Fruit fly (Drosophila melanogaster) whole organism, larva: ENCODE measurements around the gene CG12061.

Experiments
- noc ChIP-seq: fragments of 200-800 bp; sonication (Bioruptor generic); optimal IDR thresholded peaks from 3 replicates; lab custom pipeline; 2019; ENCODE audit warnings: missing biosample characterization, mild to moderate bottlenecking, missing genetic modification characterization, moderate library complexity

CG12061 gene

dm6 chrX:23035766-23036165 lies at the start of gene CG12061:
Gene CG12061, plus strand, starts transcription at chrX:23036066.
- no peak for TF ChIP-seq noc (tag; lab: Kevin White, UChicago)

DNA sequence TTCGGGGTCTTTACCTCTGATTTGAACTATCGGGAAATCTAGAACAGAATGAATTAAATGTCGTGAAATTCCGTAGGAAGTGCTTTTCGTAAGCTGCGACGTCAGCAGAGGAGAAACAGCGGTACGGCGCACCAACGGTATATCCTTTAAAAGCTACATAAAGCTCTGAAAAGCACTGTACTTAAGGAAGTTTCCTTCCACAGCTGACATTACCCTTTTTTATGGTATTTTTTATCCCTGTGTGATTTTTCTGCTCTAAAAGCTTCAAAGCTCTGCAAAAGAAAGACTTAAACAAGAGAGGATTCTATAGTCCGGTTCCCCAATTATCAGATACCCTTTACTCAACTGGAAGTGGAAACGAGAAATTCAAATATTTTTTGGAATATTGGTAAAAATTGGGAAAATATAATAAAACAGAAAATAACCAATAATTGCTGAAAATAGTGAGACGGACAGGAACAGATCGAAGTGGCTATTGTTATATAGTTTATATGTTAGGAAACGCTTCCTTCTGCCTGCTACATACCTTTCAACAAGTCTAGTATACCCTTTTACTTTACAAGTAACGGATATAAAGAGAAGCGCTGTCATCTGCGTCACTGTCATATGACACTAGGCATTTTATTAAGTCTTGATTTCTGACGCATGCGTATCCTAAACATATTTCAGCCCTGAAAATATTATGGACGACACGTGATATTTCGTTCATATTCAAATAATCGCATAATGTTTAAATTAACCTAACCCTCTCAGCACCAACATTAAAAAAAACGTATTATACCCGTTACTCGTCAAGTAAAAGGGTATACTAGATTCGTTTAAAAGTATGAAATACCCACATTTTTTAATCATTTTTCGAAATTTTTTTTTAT lies 31.0 kb upstream of the CG12061 start, which contains the start of the genes stnA and stnB:
Gene stnA (minus strand): TSS at position 51 of the 872 bp plus-strand sequence.
Gene stnB (minus strand): TSS at position 51 of the 872 bp plus-strand sequence.
- TF ChIP-seq noc (tag; lab: Kevin White, UChicago), result no peak

- no peak for TF ChIP-seq noc (tag; lab: Kevin White, UChicago)
These were observed 28.9 kb upstream of the CG12061 start for dm6 chrX:23006925-23007324.

- no peak for TF ChIP-seq noc (tag; lab: Kevin White, UChicago)
These were observed 28.5 kb upstream of the CG12061 start for dm6 chrX:23007399-23007798.

- peak; percentile 74 for TF ChIP-seq noc (tag; lab: Kevin White, UChicago)
These were observed 25.2 kb upstream of the CG12061 start for dm6 chrX:23010651-23011050.

DNA sequence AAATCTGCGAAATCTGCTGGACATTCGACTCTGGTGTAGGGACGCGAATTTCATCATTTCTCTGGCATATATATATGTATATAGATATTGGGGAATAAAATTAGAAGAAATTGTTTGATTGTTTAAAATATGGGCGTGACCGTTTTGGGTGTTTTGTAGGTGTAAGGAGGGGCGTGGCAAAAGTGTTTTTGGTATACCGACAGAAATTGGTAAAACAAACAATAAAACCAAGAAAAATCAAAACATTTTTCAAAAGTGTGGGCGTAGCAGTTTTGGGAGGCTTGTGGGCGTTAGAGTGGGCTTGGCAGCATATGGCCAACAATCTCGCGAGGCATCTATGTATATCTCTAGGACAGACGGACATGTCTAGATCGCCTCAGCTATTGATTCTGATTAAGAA lies 24.7 kb upstream of the CG12061 start, which contains the start of gene FucTC:
Gene FucTC (minus strand): TSS at position 101 of the 400 bp plus-strand sequence.
- no peak for TF ChIP-seq noc (tag; lab: Kevin White, UChicago)

dm6 chrX:23011859-23012258 lies 24.0 kb upstream of the CG12061 start:
- peak; percentile 14 for TF ChIP-seq noc (tag; lab: Kevin White, UChicago)

DNA sequence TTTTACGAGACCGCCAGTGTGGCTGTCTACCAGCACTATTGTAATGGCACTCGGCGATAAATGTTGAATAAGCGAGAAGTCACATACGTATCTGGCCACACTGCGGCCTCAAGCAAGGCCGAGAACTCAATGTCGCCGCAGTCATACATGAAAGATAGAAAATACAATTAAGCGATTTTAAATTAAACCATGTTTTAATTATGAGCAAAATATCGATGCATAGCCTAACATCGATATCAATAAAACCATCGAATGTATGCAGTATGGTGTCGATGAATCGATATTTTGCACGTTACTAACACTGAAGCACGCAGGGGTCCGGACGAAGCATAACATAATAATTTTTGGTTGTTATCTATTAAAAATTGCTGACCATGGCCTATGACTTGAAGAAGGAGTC lies 22.7 kb upstream of the CG12061 start, which contains the start of the genes Rab21 and Coa7:
Gene Rab21 (minus strand): TSS at position 202 of the 400 bp plus-strand sequence.
Gene Coa7 (plus strand): TSS at position 288 of the 400 bp plus-strand sequence.
- peak; percentile 36 for TF ChIP-seq noc (tag; lab: Kevin White, UChicago)

dm6 chrX:23022598-23022997 lies 13.3 kb upstream of the CG12061 start, which contains the start of gene zyd:
Gene zyd, plus strand, starts transcription at chrX:23022898.
- TF ChIP-seq noc (tag; lab: Kevin White, UChicago), result no peak

DNA sequence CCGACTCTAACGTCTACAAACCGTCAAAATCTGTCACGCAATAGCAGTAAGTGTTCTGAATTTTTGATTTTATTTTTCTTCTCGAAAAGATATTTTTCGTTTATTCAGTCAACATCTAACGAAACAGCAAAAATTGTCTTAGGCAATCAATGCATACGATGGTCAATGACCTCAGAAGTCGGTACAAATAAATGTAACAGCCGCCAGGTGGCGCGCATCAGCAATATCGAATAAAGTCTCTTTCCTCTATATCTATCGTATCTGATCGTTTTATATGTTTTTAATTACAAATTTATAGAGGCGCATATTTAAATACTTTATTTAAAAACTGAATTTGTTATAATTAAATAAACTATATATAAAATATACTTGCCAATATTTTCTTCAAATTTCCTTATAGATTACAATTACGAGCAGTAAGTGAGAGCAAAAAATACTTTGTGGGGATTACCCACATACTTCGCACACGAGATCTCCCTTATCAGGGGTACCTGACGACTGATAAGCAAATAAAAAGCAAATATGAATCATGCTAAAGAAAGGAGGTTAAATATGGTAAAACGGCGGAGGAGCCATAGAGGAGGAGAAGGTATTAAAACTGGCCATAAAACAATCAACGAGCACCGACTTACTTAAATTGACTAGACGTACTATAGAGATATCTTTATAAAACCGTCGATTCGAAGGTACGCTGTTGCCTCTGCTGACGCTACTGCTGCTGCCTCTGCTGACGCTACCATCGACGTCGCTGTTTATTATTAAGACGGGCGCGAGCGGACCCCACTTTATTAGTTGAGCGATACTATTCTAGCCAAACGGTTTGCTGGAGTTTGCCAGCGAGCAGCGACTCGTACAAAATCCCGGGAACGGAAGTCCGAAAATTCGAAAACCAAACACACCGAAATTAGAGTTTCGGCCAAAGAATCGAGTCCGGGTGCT lies 31.9 kb downstream of the CG12061 start, which contains the start of gene CG17167:
Gene CG17167 (plus strand): TSS at position 781 of the 939 bp plus-strand sequence.
- no peak for TF ChIP-seq noc (tag; lab: Kevin White, UChicago)

DNA sequence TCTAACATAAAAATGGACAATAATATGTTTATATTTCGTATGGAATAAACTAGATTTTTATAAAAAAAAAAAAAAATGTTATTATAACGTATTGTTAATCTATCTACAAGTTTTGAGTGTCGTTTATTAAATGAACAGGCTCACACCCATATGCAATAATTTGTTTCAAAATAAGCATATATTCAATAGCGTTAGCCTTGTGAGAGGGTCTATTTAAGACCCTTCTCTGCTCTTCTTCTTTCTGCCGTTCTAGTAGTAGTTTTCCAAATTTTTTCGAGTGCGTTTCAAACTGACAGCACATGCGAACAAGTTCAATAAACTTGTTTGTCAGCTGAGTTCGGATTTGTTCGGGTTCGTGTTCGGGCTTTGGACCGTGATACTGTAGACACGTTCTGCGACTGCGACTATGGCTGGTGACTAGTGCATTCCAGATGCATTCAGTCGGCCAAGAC lies 35.4 kb downstream of the CG12061 start:
- TF ChIP-seq noc (tag; lab: Kevin White, UChicago), result no peak

dm6 chrX:23073402-23073801 lies 37.5 kb downstream of the CG12061 start:
- no peak for TF ChIP-seq noc (tag; lab: Kevin White, UChicago)

DNA sequence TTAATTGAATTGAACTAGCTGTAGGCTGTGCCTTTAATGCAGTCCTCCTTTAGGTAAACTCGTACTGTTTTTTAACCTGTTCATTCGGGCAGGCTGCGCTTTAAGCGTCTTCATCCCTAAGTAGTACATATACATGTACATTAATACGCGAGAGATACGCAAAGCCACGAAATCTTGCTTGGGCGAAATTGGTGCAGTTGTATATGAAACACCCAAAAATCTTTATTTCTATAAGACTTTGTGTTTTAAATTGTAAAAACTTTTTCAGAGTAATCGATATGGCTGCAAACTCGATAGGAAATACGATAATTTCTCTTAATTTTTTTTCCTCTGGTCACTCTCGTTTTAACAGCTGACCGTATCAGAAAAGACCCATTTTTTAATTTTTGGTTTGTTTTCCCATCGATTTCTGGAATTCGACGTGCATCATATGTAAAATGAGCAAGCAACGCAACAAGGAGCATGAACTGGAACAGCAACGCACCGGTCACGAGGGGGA lies 46.6 kb downstream of the CG12061 start, which contains the start of the genes CG17163 and CG17168:
Gene CG17163 (minus strand): TSS at position 303 of the 499 bp plus-strand sequence.
Gene CG17168 (plus strand): TSS at position 332 of the 499 bp plus-strand sequence.
- TF ChIP-seq noc (tag; lab: Kevin White, UChicago), result no peak

- TF ChIP-seq noc (tag; lab: Kevin White, UChicago), result no peak
These were observed 48.5 kb downstream of the CG12061 start, which contains the start of gene CG17169 for dm6 chrX:23084372-23084771. Gene CG17169, plus strand, starts transcription at chrX:23084672.
